Fruit fly (Drosophila melanogaster) whole organism, embryonic: Measurements from ENCODE around the gene Qsox2.

ENCODE experiments used
- Adf1 ChIP-seq: fragments of 200-800 bp; sonication (Bioruptor generic); IDR thresholded peaks from 2 replicates; pipeline ENCODE4 v1.3.6; 2022; ENCODE audit warnings: missing biosample characterization, missing genetic modification characterization
- Blimp-1 ChIP-seq: fragments of 200-800 bp; sonication (Bioruptor generic); optimal IDR thresholded peaks from 3 replicates; lab custom pipeline; 2018; ENCODE audit warnings: missing biosample characterization, missing genetic modification characterization, mild to moderate bottlenecking, moderate library complexity, missing genetic modification reagents
- C15 ChIP-seq: fragments of 200-800 bp; sonication (Bioruptor generic); IDR thresholded peaks from 3 replicates; pipeline ENCODE4 v1.3.6; 2022; ENCODE audit warnings: missing biosample characterization, missing genetic modification characterization
- CG11093 ChIP-seq: fragments of 200-800 bp; sonication (Bioruptor generic); IDR thresholded peaks from 3 replicates; pipeline ENCODE4 v1.3.6; 2022; ENCODE audit warnings: missing biosample characterization, missing genetic modification characterization
- CG11398 ChIP-seq: fragments of 200-800 bp; sonication (Bioruptor generic); optimal IDR thresholded peaks from 2 replicates; lab custom pipeline; 2016; ENCODE audit warnings: missing biosample characterization, missing genetic modification characterization
- CG11456 ChIP-seq: fragments of 200-800 bp; sonication (Bioruptor generic); IDR thresholded peaks from 3 replicates; pipeline ENCODE4 v1.3.6; 2022; ENCODE audit warnings: missing biosample characterization, missing genetic modification characterization
- CG11504 ChIP-seq: fragments of 200-800 bp; sonication (Bioruptor generic); optimal IDR thresholded peaks from 3 replicates; lab custom pipeline; 2019; ENCODE audit warnings: missing biosample characterization, mild to moderate bottlenecking, missing genetic modification characterization, moderate library complexity
- CG15696 ChIP-seq: fragments of 200-800 bp; sonication (Bioruptor generic); optimal IDR thresholded peaks from 2 replicates; lab custom pipeline; 2019; ENCODE audit warnings: missing biosample characterization, mild to moderate bottlenecking, missing genetic modification characterization, moderate library complexity
- CG18011 ChIP-seq: fragments of 200-800 bp; sonication (Bioruptor generic); optimal IDR thresholded peaks from 2 replicates; lab custom pipeline; 2017; ENCODE audit warnings: missing biosample characterization, missing genetic modification characterization, mild to moderate bottlenecking, moderate library complexity, missing genotype
- CG4820 ChIP-seq: fragments of 200-800 bp; sonication (Bioruptor generic); optimal IDR thresholded peaks from 3 replicates; lab custom pipeline; 2016; ENCODE audit warnings: missing biosample characterization, missing genetic modification characterization
- CG7556 ChIP-seq: fragments of 200-800 bp; sonication (Bioruptor generic); optimal IDR thresholded peaks from 2 replicates; lab custom pipeline; 2017; ENCODE audit warnings: missing biosample characterization, mild to moderate bottlenecking, missing genetic modification characterization
- CG7839 ChIP-seq: fragments of 200-800 bp; sonication (Bioruptor generic); optimal IDR thresholded peaks from 3 replicates; lab custom pipeline; 2018; ENCODE audit warnings: missing biosample characterization, mild to moderate bottlenecking, missing genetic modification characterization, moderate library complexity
- CG8089 ChIP-seq: fragments of 200-800 bp; sonication (Bioruptor generic); optimal IDR thresholded peaks from 3 replicates; lab custom pipeline; 2016; ENCODE audit warnings: missing biosample characterization, missing genetic modification characterization
- CrebB ChIP-seq: fragments of 200-800 bp; sonication (Bioruptor generic); optimal IDR thresholded peaks from 3 replicates; lab custom pipeline; 2018; ENCODE audit warnings: missing biosample characterization, mild to moderate bottlenecking, missing genetic modification characterization
- D ChIP-seq, 2 experiments: fragments of 200-800 bp in 1 of 2; fragments of >200 bp in 1 of 2; sonication (Bioruptor generic) in 1 of 2; optimal IDR thresholded peaks; 2 replicates in 1 of 2; 3 replicates in 1 of 2; lab custom pipeline; 2017; ENCODE audit warnings: mild to moderate bottlenecking in 1 of 2, missing biosample characterization in 1 of 2, missing genetic modification characterization in 1 of 2, missing genetic modification reagents in 1 of 2
- Dek ChIP-seq: fragments of 200-800 bp; sonication (Bioruptor generic); optimal IDR thresholded peaks from 3 replicates; lab custom pipeline; 2019; ENCODE audit warnings: missing biosample characterization, mild to moderate bottlenecking, missing genetic modification characterization, moderate library complexity
- Doc3 ChIP-seq: fragments of 200-800 bp; sonication (Bioruptor generic); IDR thresholded peaks from 3 replicates; pipeline ENCODE4 v1.3.6; 2022; ENCODE audit warnings: missing biosample characterization, missing genetic modification characterization; ENCODE audit not compliant: partially characterized antibody
- Drgx ChIP-seq: fragments of 200-800 bp; sonication (Bioruptor generic); IDR thresholded peaks from 2 replicates; pipeline ENCODE4 v1.3.6; 2022; ENCODE audit warnings: missing biosample characterization, missing genetic modification characterization
- Gsc ChIP-seq: fragments of 200-800 bp; sonication (Bioruptor generic); IDR thresholded peaks from 2 replicates; pipeline ENCODE4 v1.3.6; 2022; ENCODE audit warnings: missing biosample characterization, missing genetic modification characterization
- Gug ChIP-seq: fragments of 200-800 bp; sonication (Bioruptor generic); IDR thresholded peaks from 4 replicates; pipeline ENCODE4 v1.3.6; 2022; ENCODE audit warnings: missing biosample characterization, missing genetic modification characterization
- NK7.1 ChIP-seq: fragments of 200-800 bp; sonication (Bioruptor generic); optimal IDR thresholded peaks from 3 replicates; lab custom pipeline; 2016; ENCODE audit warnings: missing biosample characterization, missing genetic modification characterization
- Nf-YA ChIP-seq: fragments of 200-800 bp; sonication (Bioruptor generic); IDR thresholded peaks from 2 replicates; pipeline ENCODE4 v1.3.6; 2022; ENCODE audit warnings: missing biosample characterization, missing genetic modification characterization
- Side ChIP-seq: fragments of 200-800 bp; sonication (Bioruptor generic); optimal IDR thresholded peaks from 2 replicates; lab custom pipeline; 2016; ENCODE audit warnings: missing biosample characterization, missing genetic modification characterization
- Stat92E ChIP-seq, 3 experiments: fragments of >200 bp in 2 of 3; fragments of 200-800 bp in 1 of 3; sonication (Bioruptor generic) in 1 of 3; optimal IDR thresholded peaks; 2 replicates each; lab custom pipeline; 2017 to 2019; ENCODE audit warnings: missing biosample characterization in 3 of 3, missing genetic modification characterization in 3 of 3, mild to moderate bottlenecking in 1 of 3, moderate library complexity in 1 of 3
- bsh ChIP-seq, 2 experiments: fragments of 200-800 bp; sonication (Bioruptor generic); optimal IDR thresholded peaks; 2 replicates each; lab custom pipeline; 2017 to 2018; ENCODE audit warnings: mild to moderate bottlenecking in 2 of 2, missing biosample characterization in 2 of 2, missing genetic modification characterization in 2 of 2, moderate library complexity in 1 of 2
- crol ChIP-seq: fragments of 200-800 bp; sonication (Bioruptor generic); IDR thresholded peaks from 2 replicates; pipeline ENCODE4 v1.3.6; 2022; ENCODE audit warnings: missing biosample characterization, missing genetic modification characterization
- dan ChIP-seq: fragments of 200-800 bp; sonication (Bioruptor generic); IDR thresholded peaks from 2 replicates; pipeline ENCODE4 v1.3.6; 2022; ENCODE audit warnings: missing biosample characterization, missing genetic modification characterization
- disco-r ChIP-seq: fragments of 200-800 bp; sonication (Bioruptor generic); optimal IDR thresholded peaks from 2 replicates; lab custom pipeline; 2016; ENCODE audit warnings: missing biosample characterization, missing genetic modification characterization
- dm ChIP-seq: fragments of 200-800 bp; sonication (Bioruptor generic); optimal IDR thresholded peaks from 3 replicates; lab custom pipeline; 2016; ENCODE audit warnings: missing biosample characterization, missing genetic modification characterization
- emc ChIP-seq: fragments of 200-800 bp; sonication (Bioruptor generic); optimal IDR thresholded peaks from 2 replicates; lab custom pipeline; 2016; ENCODE audit warnings: missing biosample characterization, missing genetic modification characterization
- gt ChIP-seq: fragments of 200-800 bp; sonication (Bioruptor generic); IDR thresholded peaks from 2 replicates; pipeline ENCODE4 v1.3.6; 2022; ENCODE audit warnings: missing biosample characterization, missing genetic modification characterization
- hbn ChIP-seq: fragments of 200-800 bp; sonication (Bioruptor generic); IDR thresholded peaks from 2 replicates; pipeline ENCODE4 v1.3.6; 2022; ENCODE audit warnings: missing biosample characterization, missing genetic modification characterization; ENCODE audit not compliant: partially characterized antibody
- her ChIP-seq: fragments of 200-800 bp; sonication (Bioruptor generic); optimal IDR thresholded peaks from 2 replicates; lab custom pipeline; 2016; ENCODE audit warnings: missing biosample characterization, missing genetic modification characterization
- jumu ChIP-seq: fragments of 200-800 bp; sonication (Bioruptor generic); optimal IDR thresholded peaks from 3 replicates; lab custom pipeline; 2016; ENCODE audit warnings: missing biosample characterization, missing genetic modification characterization
- luna ChIP-seq: fragments of 200-800 bp; sonication (Bioruptor generic); optimal IDR thresholded peaks from 2 replicates; lab custom pipeline; 2016; ENCODE audit warnings: missing biosample characterization, missing genetic modification characterization
- mirr ChIP-seq: fragments of 200-800 bp; sonication (Bioruptor generic); optimal IDR thresholded peaks from 3 replicates; lab custom pipeline; 2018; ENCODE audit warnings: missing biosample characterization, mild to moderate bottlenecking, missing genetic modification characterization
- mld ChIP-seq: fragments of 200-800 bp; sonication (Bioruptor generic); IDR thresholded peaks from 3 replicates; pipeline ENCODE4 v1.3.6; 2022; ENCODE audit warnings: missing biosample characterization, missing genetic modification characterization; ENCODE audit not compliant: partially characterized antibody
- nom ChIP-seq: fragments of 200-800 bp; sonication (Bioruptor generic); optimal IDR thresholded peaks from 2 replicates; lab custom pipeline; 2017; ENCODE audit warnings: missing biosample characterization, missing genetic modification characterization, mild to moderate bottlenecking, moderate library complexity, missing genetic modification reagents
- org-1 ChIP-seq: fragments of 200-800 bp; sonication (Bioruptor generic); optimal IDR thresholded peaks from 2 replicates; lab custom pipeline; 2017; ENCODE audit warnings: missing biosample characterization, missing genetic modification characterization
- prd ChIP-seq, 3 experiments: fragments of >200 bp in 2 of 3; fragments of 200-800 bp in 1 of 3; sonication (Bioruptor generic) in 1 of 3; optimal IDR thresholded peaks in 2 of 3; IDR thresholded peaks in 1 of 3; 2 replicates in 2 of 3; 3 replicates in 1 of 3; pipeline versions ENCODE4 v1.3.6 to Lab custom; 2017 to 2022; ENCODE audit warnings: missing biosample characterization in 1 of 3, missing genetic modification characterization in 1 of 3
- ro ChIP-seq: fragments of 200-800 bp; sonication (Bioruptor generic); IDR thresholded peaks from 2 replicates; pipeline ENCODE4 v1.3.6; 2022; ENCODE audit warnings: missing biosample characterization, missing genetic modification characterization
- sens ChIP-seq: fragments of 200-800 bp; sonication (Bioruptor generic); peaks from one replicate; lab custom pipeline; 2016; ENCODE audit warnings: missing biosample characterization, missing genetic modification characterization
- slou ChIP-seq: fragments of 200-800 bp; sonication (Bioruptor generic); optimal IDR thresholded peaks from 3 replicates; lab custom pipeline; 2016; ENCODE audit warnings: missing biosample characterization, missing genetic modification characterization
- so ChIP-seq: fragments of 200-800 bp; sonication (Bioruptor generic); IDR thresholded peaks from 3 replicates; pipeline ENCODE4 v1.3.6; 2022; ENCODE audit warnings: missing biosample characterization, missing genetic modification characterization

Qsox2 gene

DNA sequence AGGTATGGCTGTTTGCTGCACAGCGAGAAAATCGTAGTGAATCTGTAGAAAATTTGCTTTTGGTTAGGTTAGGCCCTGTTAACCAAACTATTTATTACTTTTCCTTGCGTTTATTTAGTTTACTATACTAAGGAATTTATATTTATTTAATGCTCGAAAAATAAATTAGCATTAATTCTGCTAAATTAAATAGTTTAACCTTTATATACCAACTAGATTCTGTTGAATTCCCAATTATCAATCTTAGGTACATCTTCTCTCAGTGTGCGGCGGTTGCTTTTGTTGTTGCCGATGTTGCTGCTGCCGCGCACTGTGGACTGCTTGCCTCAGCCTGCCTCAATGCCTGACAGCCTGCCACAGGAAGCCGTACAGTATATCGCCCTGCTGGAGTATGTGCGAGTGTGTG lies 14.4 kb upstream of the Qsox2 start:
- TF ChIP-seq CG11456 (GFP tag; lab: Robert Waterston, UW) (0 out of 3 replicates have a peak, but pooled peaks have one; percentile 15), dm (no peak), nom (GFP tag; lab: Kevin White, UChicago) (peak; percentile 47), slou (GFP tag; lab: Kevin White, UChicago) (no peak), Drgx (GFP tag; lab: Robert Waterston, UW) (peak; percentile 63; the same call in 1 of the 2 replicates), bsh (GFP tag; optimal IDR thresholded peaks at IDR 0.05; lab: Kevin White, UChicago) (peak in 1 of 2 experiments; percentile 31)

- TF ChIP-seq Stat92E (GFP tag; optimal IDR thresholded peaks at IDR 0.05; lab: Kevin White, UChicago) (no peak), jumu (GFP tag; lab: Kevin White, UChicago) (no peak), prd (optimal IDR thresholded peaks at IDR 0.05; lab: Kevin White, UChicago) (no peak), prd (GFP tag; IDR thresholded peaks at IDR 0.05; lab: Robert Waterston, UW) (no peak), disco-r (GFP tag; lab: Kevin White, UChicago) (no peak), Doc3 (GFP tag; lab: Robert Waterston, UW) (no peak), CG4820 (GFP tag; lab: Kevin White, UChicago) (no peak), luna (GFP tag; lab: Kevin White, UChicago) (no peak), CG18011 (GFP tag; lab: Kevin White, UChicago) (no peak), CG7556 (no peak), mirr (GFP tag; lab: Kevin White, UChicago) (no peak), Gsc (GFP tag; lab: Robert Waterston, UW) (no peak), CrebB (tag; lab: Kevin White, UChicago) (no peak), C15 (no peak), CG15696 (no peak)
These were observed 9.2 kb upstream of the Qsox2 start for dm6 chr3R:21904345-21904744.

DNA sequence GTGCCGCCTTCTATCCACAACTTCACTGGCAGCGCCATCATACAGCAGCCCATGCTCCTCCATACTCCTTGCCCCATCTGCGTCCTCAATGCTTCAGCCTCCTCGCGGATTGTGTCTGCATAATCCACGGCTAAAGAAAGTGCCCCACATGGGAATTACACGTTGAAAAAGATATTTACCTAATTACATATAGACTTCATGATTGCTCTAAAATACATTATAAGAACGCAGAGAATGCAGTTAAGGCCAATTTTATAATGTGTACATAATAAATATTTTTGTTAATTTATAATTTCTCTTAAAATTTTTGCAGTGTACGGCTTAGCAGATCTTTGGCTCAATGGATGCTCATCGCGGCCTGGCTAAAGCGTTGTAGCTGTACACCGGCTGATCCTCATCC lies 7.9 kb upstream of the Qsox2 start:
- no peak for TF ChIP-seq Adf1
- TF ChIP-seq her, result no peak
- TF ChIP-seq prd (optimal IDR thresholded peaks at IDR 0.05; lab: Kevin White, UChicago), result no peak
- TF ChIP-seq prd (GFP tag; IDR thresholded peaks at IDR 0.05; lab: Robert Waterston, UW), result 0 out of 3 replicates have a peak, but pooled peaks have one; percentile 9
- no peak for TF ChIP-seq so (GFP tag; lab: Robert Waterston, UW)
- no peak for TF ChIP-seq hbn (GFP tag; lab: Robert Waterston, UW)
- peak; percentile 26 for TF ChIP-seq sens
- no peak for TF ChIP-seq CG8089
- no peak for TF ChIP-seq mld
- TF ChIP-seq NK7.1, result no peak
- TF ChIP-seq CG11504 (tag; lab: Kevin White, UChicago), result no peak
- TF ChIP-seq bsh (GFP tag; optimal IDR thresholded peaks at IDR 0.05; lab: Kevin White, UChicago), result peak in 1 of 2 experiments; percentile 83
- no peak for TF ChIP-seq Gug (GFP tag; lab: Robert Waterston, UW)
- TF ChIP-seq org-1, result no peak
- TF ChIP-seq mirr (GFP tag; lab: Kevin White, UChicago), result no peak
- TF ChIP-seq slou (GFP tag; lab: Kevin White, UChicago), result no peak
- TF ChIP-seq Drgx (GFP tag; lab: Robert Waterston, UW), result peak; percentile 80
- peak; percentile 64 for TF ChIP-seq nom (GFP tag; lab: Kevin White, UChicago)
- TF ChIP-seq Side (GFP tag; lab: Kevin White, UChicago), result no peak
- TF ChIP-seq D (optimal IDR thresholded peaks at IDR 0.05; lab: Kevin White, UChicago), result no peak
- no peak for TF ChIP-seq D (GFP tag; optimal IDR thresholded peaks at IDR 0.05; lab: Kevin White, UChicago)

DNA sequence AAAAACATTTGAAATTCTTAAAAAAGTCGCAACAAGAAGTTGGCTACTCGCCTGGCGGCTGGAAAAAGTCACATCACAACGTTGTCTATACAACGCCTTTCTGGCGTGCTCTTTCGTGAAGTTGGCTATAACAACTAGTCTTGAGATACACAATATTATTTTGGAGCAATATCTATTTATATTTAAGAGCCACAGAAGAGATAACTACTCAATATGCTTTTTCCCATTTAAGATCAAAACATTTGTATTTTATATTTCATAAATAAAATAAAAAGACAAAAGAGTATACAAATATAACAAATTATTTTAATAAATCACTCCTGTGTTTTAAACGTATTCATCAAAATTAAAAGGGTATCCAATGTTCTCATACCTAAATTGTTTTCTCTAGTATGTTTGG lies 6.7 kb upstream of the Qsox2 start:
- TF ChIP-seq CG4820 (GFP tag; lab: Kevin White, UChicago), result no peak
- no peak for TF ChIP-seq emc (GFP tag; lab: Kevin White, UChicago)
- no peak for TF ChIP-seq gt (GFP tag; lab: Robert Waterston, UW)
- TF ChIP-seq crol (GFP tag; lab: Robert Waterston, UW), result no peak
- TF ChIP-seq Dek (tag; lab: Kevin White, UChicago), result no peak
- no peak for TF ChIP-seq ro (GFP tag; lab: Robert Waterston, UW)
- TF ChIP-seq Nf-YA (GFP tag; lab: Robert Waterston, UW), result no peak
- TF ChIP-seq CG11398 (GFP tag; lab: Kevin White, UChicago), result no peak
- no peak for TF ChIP-seq Blimp-1
- TF ChIP-seq CG11093, result no peak
- no peak for TF ChIP-seq CG7839 (tag; lab: Kevin White, UChicago)
- no peak for TF ChIP-seq dan
